Fruit fly (Drosophila melanogaster): ENCODE data around the gene CG3708.

DNA sequence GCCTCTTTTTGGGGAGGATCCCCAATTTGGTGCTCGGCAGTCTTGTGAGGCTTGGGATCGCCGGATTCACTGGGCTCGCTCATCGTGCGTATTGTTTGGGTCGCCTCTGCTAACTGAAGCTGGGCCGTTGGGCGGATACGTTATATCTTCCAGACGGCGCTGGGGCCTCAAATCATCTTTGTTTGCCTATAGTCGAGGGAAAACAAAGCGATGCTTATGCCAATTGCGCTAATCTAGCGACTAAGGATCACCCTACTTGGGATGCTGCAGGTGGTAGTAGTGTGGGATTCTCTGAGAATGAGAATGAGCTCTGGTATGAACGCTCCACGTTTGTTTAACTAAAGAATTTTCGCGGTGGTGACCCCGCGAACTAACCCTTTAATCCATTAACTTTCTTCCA is 21.9 kb upstream of the CG3708 start, which contains the start of gene CG3690:
- TF ChIP-seq psq (GFP tag; optimal IDR thresholded peaks at IDR 0.05) (no peak), slp2 (GFP tag; optimal IDR thresholded peaks at IDR 0.05) (no peak), Fer3 (tag; optimal IDR thresholded peaks at IDR 0.05) (no peak), CG18619 (GFP tag; optimal IDR thresholded peaks at IDR 0.05) (no peak), zf30C (GFP tag; optimal IDR thresholded peaks at IDR 0.05) (no peak), CG4854 (GFP tag; optimal IDR thresholded peaks at IDR 0.05) (no peak), prd (optimal IDR thresholded peaks at IDR 0.05) (no peak), prd (GFP tag; IDR thresholded peaks at IDR 0.05) (no peak), CG10321 (GFP tag; IDR thresholded peaks at IDR 0.05) (no peak), HLH3B (GFP tag; IDR thresholded peaks at IDR 0.05) (no peak), Optix (GFP tag; IDR thresholded peaks at IDR 0.05) (no peak), CG17612 (GFP tag; IDR thresholded peaks at IDR 0.05) (no peak), CG10462 (GFP tag; optimal IDR thresholded peaks at IDR 0.05) (no peak)
